Fruit fly (Drosophila melanogaster) whole organism, prepupa: ENCODE results near the gene Mp.

ENCODE experiments used
- Blimp-1 ChIP-seq: fragments of 200-800 bp; sonication (Bioruptor generic); optimal IDR thresholded peaks from 3 replicates; lab custom pipeline; 2017; ENCODE audit warnings: missing biosample characterization, missing genetic modification characterization, mild to moderate bottlenecking, moderate library complexity, missing genetic modification reagents
- CG10631 ChIP-seq: fragments of 200-800 bp; sonication (Bioruptor generic); optimal IDR thresholded peaks from 2 replicates; lab custom pipeline; 2016; ENCODE audit warnings: missing biosample characterization, missing genetic modification characterization
- CG11294 ChIP-seq: fragments of 200-800 bp; sonication (Bioruptor generic); IDR thresholded peaks from 2 replicates; pipeline ENCODE4 v1.3.6; 2022; ENCODE audit warnings: missing biosample characterization, missing genetic modification characterization
- CG11762 ChIP-seq: fragments of 200-800 bp; sonication (Bioruptor generic); optimal IDR thresholded peaks from 3 replicates; lab custom pipeline; 2016; ENCODE audit warnings: missing biosample characterization, missing genetic modification characterization; ENCODE audit not compliant: insufficient read depth
- CG11902 ChIP-seq: fragments of 200-800 bp; sonication (Bioruptor generic); optimal IDR thresholded peaks from 3 replicates; lab custom pipeline; 2016; ENCODE audit warnings: missing biosample characterization, missing genetic modification characterization
- CG15336 ChIP-seq: fragments of 200-800 bp; sonication (Bioruptor generic); IDR thresholded peaks from 2 replicates; pipeline ENCODE4 v1.3.6; 2022; ENCODE audit warnings: missing biosample characterization, missing genetic modification characterization
- CG16779 ChIP-seq: fragments of 200-800 bp; sonication (Bioruptor generic); optimal IDR thresholded peaks from 3 replicates; lab custom pipeline; 2017; ENCODE audit warnings: missing biosample characterization, mild to moderate bottlenecking, missing genetic modification characterization
- CG3032 ChIP-seq: fragments of 200-800 bp; optimal IDR thresholded peaks from 2 replicates; lab custom pipeline; 2019; ENCODE audit warnings: missing biosample characterization, mild to moderate bottlenecking, missing genetic modification characterization, moderate library complexity
- CG31627 ChIP-seq: fragments of 200-800 bp; sonication (Bioruptor generic); optimal IDR thresholded peaks from 3 replicates; lab custom pipeline; 2016; ENCODE audit warnings: missing biosample characterization, missing genetic modification characterization
- CG32006 ChIP-seq: fragments of 200-800 bp; sonication (Bioruptor generic); optimal IDR thresholded peaks from 3 replicates; lab custom pipeline; 2017; ENCODE audit warnings: missing biosample characterization, mild to moderate bottlenecking, missing genetic modification characterization
- CG34406 ChIP-seq: fragments of 200-800 bp; sonication (Bioruptor generic); optimal IDR thresholded peaks from 3 replicates; lab custom pipeline; 2016; ENCODE audit warnings: missing biosample characterization, missing genetic modification characterization
- CG3919 ChIP-seq: fragments of 200-800 bp; sonication (Bioruptor generic); optimal IDR thresholded peaks from 3 replicates; lab custom pipeline; 2016; ENCODE audit warnings: missing biosample characterization, missing genetic modification characterization
- CG4318 ChIP-seq: fragments of 200-800 bp; sonication (Bioruptor generic); optimal IDR thresholded peaks from 3 replicates; lab custom pipeline; 2017; ENCODE audit warnings: missing biosample characterization, mild to moderate bottlenecking, missing genetic modification characterization
- CG6163 ChIP-seq: fragments of 200-800 bp; sonication (Bioruptor generic); IDR thresholded peaks from 3 replicates; pipeline ENCODE4 v1.3.6; 2022; ENCODE audit warnings: missing biosample characterization, missing genetic modification characterization
- CG6276 ChIP-seq: fragments of 200-800 bp; sonication (Bioruptor generic); optimal IDR thresholded peaks from 2 replicates; lab custom pipeline; 2017; ENCODE audit warnings: missing biosample characterization, mild to moderate bottlenecking, missing genetic modification characterization
- CG6792 ChIP-seq: fragments of 200-800 bp; sonication (Bioruptor generic); optimal IDR thresholded peaks from 3 replicates; lab custom pipeline; 2016; ENCODE audit warnings: missing biosample characterization, missing genetic modification characterization
- CG6808 ChIP-seq: fragments of 200-800 bp; sonication (Bioruptor generic); optimal IDR thresholded peaks from 3 replicates; lab custom pipeline; 2017; ENCODE audit warnings: missing biosample characterization, missing genetic modification characterization, mild to moderate bottlenecking, moderate library complexity, missing genetic modification reagents
- CG6854 ChIP-seq: fragments of 200-800 bp; sonication (Bioruptor generic); optimal IDR thresholded peaks from 2 replicates; lab custom pipeline; 2017; ENCODE audit warnings: missing biosample characterization, mild to moderate bottlenecking, missing genetic modification characterization
- CG8119 ChIP-seq: fragments of 200-800 bp; sonication (Bioruptor generic); IDR thresholded peaks from 3 replicates; pipeline ENCODE4 v1.3.6; 2022; ENCODE audit warnings: missing biosample characterization, missing genetic modification characterization
- CG8319 ChIP-seq: fragments of 200-800 bp; sonication (Bioruptor generic); optimal IDR thresholded peaks from 3 replicates; lab custom pipeline; 2016; ENCODE audit warnings: missing biosample characterization, missing genetic modification characterization
- CG8632 ChIP-seq: fragments of 200-800 bp; sonication (Bioruptor generic); optimal IDR thresholded peaks from 3 replicates; lab custom pipeline; 2016; ENCODE audit warnings: missing biosample characterization, missing genetic modification characterization
- Eip75B ChIP-seq: fragments of 200-800 bp; sonication (Bioruptor generic); optimal IDR thresholded peaks from 3 replicates; lab custom pipeline; 2016; ENCODE audit warnings: missing biosample characterization, missing genetic modification characterization
- Eip78C ChIP-seq: fragments of 200-800 bp; sonication (Bioruptor generic); peaks from one replicate; lab custom pipeline; 2016; ENCODE audit warnings: missing biosample characterization, missing genetic modification characterization
- Ets21C ChIP-seq: fragments of 200-800 bp; sonication (Bioruptor generic); optimal IDR thresholded peaks from 3 replicates; lab custom pipeline; 2016; ENCODE audit warnings: missing biosample characterization, missing genetic modification characterization
- Gug ChIP-seq: fragments of 200-800 bp; sonication (Bioruptor generic); IDR thresholded peaks from 2 replicates; pipeline ENCODE4 v1.3.6; 2022; ENCODE audit warnings: missing biosample characterization, missing genetic modification characterization
- Hr39 ChIP-seq: fragments of 200-800 bp; sonication (Bioruptor generic); optimal IDR thresholded peaks from 2 replicates; lab custom pipeline; 2016; ENCODE audit warnings: missing biosample characterization, missing genetic modification characterization
- Hr4 ChIP-seq: fragments of 200-800 bp; sonication (Bioruptor generic); optimal IDR thresholded peaks from 3 replicates; lab custom pipeline; 2016; ENCODE audit warnings: missing biosample characterization, missing genetic modification characterization
- Lpt ChIP-seq: fragments of 200-800 bp; sonication (Bioruptor generic); optimal IDR thresholded peaks from 3 replicates; lab custom pipeline; 2016; ENCODE audit warnings: missing biosample characterization, missing genetic modification characterization
- Met ChIP-seq: fragments of 200-800 bp; sonication (Bioruptor generic); optimal IDR thresholded peaks from 3 replicates; lab custom pipeline; 2016; ENCODE audit warnings: missing biosample characterization, missing genetic modification characterization
- OdsH ChIP-seq: fragments of 200-800 bp; sonication (Bioruptor generic); optimal IDR thresholded peaks from 3 replicates; lab custom pipeline; 2016; ENCODE audit warnings: missing biosample characterization, missing genetic modification characterization
- Smox ChIP-seq: fragments of 200-800 bp; sonication (Bioruptor generic); optimal IDR thresholded peaks from 3 replicates; lab custom pipeline; 2016; ENCODE audit warnings: missing biosample characterization, missing genetic modification characterization
- Sox102F ChIP-seq: fragments of 200-800 bp; sonication (Bioruptor generic); optimal IDR thresholded peaks from 2 replicates; lab custom pipeline; 2016; ENCODE audit warnings: missing biosample characterization, mild to moderate bottlenecking, missing genetic modification characterization
- Sox14 ChIP-seq: fragments of 200-800 bp; sonication (Bioruptor generic); optimal IDR thresholded peaks from 3 replicates; lab custom pipeline; 2016; ENCODE audit warnings: missing biosample characterization, missing genetic modification characterization
- Sox15 ChIP-seq: fragments of 200-800 bp; sonication (Bioruptor generic); optimal IDR thresholded peaks from 3 replicates; lab custom pipeline; 2016; ENCODE audit warnings: missing biosample characterization, missing genetic modification characterization
- achi ChIP-seq: fragments of 200-800 bp; sonication (Bioruptor generic); optimal IDR thresholded peaks from 3 replicates; lab custom pipeline; 2016; ENCODE audit warnings: missing biosample characterization, missing genetic modification characterization
- acj6 ChIP-seq: fragments of 200-800 bp; sonication (Bioruptor generic); optimal IDR thresholded peaks from 3 replicates; lab custom pipeline; 2016; ENCODE audit warnings: missing biosample characterization, missing genetic modification characterization
- dac ChIP-seq: fragments of 200-800 bp; sonication (Bioruptor generic); optimal IDR thresholded peaks from 2 replicates; lab custom pipeline; 2017; ENCODE audit warnings: missing biosample characterization, mild to moderate bottlenecking, missing genetic modification characterization
- dsx ChIP-seq: fragments of 200-800 bp; optimal IDR thresholded peaks from 3 replicates; lab custom pipeline; 2019; ENCODE audit warnings: missing biosample characterization, mild to moderate bottlenecking, missing genetic modification characterization, moderate library complexity; ENCODE audit not compliant: poor library complexity, severe bottlenecking
- eg ChIP-seq: fragments of 200-800 bp; sonication (Bioruptor generic); IDR thresholded peaks from 3 replicates; pipeline ENCODE4 v1.3.6; 2022; ENCODE audit warnings: missing biosample characterization, missing genetic modification characterization
- esn ChIP-seq: fragments of 200-800 bp; sonication (Bioruptor generic); optimal IDR thresholded peaks from 2 replicates; lab custom pipeline; 2016; ENCODE audit warnings: missing biosample characterization, mild to moderate bottlenecking, missing genetic modification characterization, moderate library complexity
- fkh ChIP-seq: fragments of 200-800 bp; sonication (Bioruptor generic); optimal IDR thresholded peaks from 3 replicates; lab custom pipeline; 2017; ENCODE audit warnings: missing biosample characterization, mild to moderate bottlenecking, missing genetic modification characterization, moderate library complexity
- lz ChIP-seq: fragments of 200-800 bp; sonication (Bioruptor generic); optimal IDR thresholded peaks from 3 replicates; lab custom pipeline; 2016; ENCODE audit warnings: missing biosample characterization, missing genetic modification characterization
- net ChIP-seq: fragments of 200-800 bp; sonication (Bioruptor generic); optimal IDR thresholded peaks from 3 replicates; lab custom pipeline; 2016; ENCODE audit warnings: missing biosample characterization, missing genetic modification characterization
- pdm3 ChIP-seq: fragments of 200-800 bp; sonication (Bioruptor generic); optimal IDR thresholded peaks from 3 replicates; lab custom pipeline; 2016; ENCODE audit warnings: missing biosample characterization, missing genetic modification characterization
- salr ChIP-seq, 2 experiments: fragments of 200-800 bp; sonication (Bioruptor generic); optimal IDR thresholded peaks; 3 replicates each; lab custom pipeline; 2016 to 2018; ENCODE audit warnings: missing biosample characterization in 2 of 2, missing genetic modification characterization in 2 of 2, mild to moderate bottlenecking in 1 of 2
- spab ChIP-seq: fragments of 200-800 bp; sonication (Bioruptor generic); optimal IDR thresholded peaks from 2 replicates; lab custom pipeline; 2017; ENCODE audit warnings: missing biosample characterization, mild to moderate bottlenecking, missing genetic modification characterization, missing genetic modification reagents
- svp ChIP-seq: fragments of 200-800 bp; sonication (Bioruptor generic); peaks from one replicate; lab custom pipeline; 2016; ENCODE audit warnings: missing biosample characterization, missing genetic modification characterization

Mp gene

DNA sequence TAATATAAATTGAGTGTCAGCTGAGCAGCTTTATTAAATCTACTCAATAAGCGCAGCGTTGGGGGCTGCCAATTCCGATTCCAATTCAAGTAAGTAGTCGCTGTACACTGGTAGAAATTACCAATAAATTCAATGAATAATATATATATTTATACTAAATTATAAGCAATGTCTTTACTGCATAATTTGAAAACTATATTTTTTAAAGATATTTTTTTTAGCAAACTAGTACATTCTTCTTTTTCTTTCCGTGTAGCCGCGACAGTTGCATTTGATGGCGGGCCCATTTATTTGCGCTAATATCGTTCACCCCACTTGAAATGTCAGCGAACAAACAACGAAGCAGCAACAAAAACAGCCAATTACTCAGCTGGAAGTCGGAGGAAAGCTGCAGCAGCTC lies 21.3 kb upstream of the Mp start (continued):
- TF ChIP-seq CG8119 (GFP tag; lab: Robert Waterston, UW) (peak; percentile 87), CG4318 (GFP tag; lab: Kevin White, UChicago) (peak; percentile 66), Ets21C (GFP tag; lab: Kevin White, UChicago) (peak; percentile 28), CG32006 (peak; percentile 79), spab (peak; percentile 21), CG8632 (GFP tag; lab: Kevin White, UChicago) (peak; percentile 62), CG15336 (GFP tag; lab: Robert Waterston, UW) (peak; percentile 91), CG6808 (GFP tag; lab: Kevin White, UChicago) (peak; percentile 50), CG3032 (tag; lab: Kevin White, UChicago) (peak; percentile 62), CG10631 (peak; percentile 75), svp (GFP tag; lab: Kevin White, UChicago) (peak; percentile 89), Sox15 (GFP tag; lab: Kevin White, UChicago) (peak; percentile 13), CG8319 (GFP tag; lab: Kevin White, UChicago) (peak; percentile 29), achi (GFP tag; lab: Kevin White, UChicago) (peak; percentile 77), CG11902 (peak; percentile 29), CG16779 (tag; lab: Kevin White, UChicago) (peak; percentile 37), Eip78C (GFP tag; lab: Kevin White, UChicago) (peak; percentile 88)

DNA sequence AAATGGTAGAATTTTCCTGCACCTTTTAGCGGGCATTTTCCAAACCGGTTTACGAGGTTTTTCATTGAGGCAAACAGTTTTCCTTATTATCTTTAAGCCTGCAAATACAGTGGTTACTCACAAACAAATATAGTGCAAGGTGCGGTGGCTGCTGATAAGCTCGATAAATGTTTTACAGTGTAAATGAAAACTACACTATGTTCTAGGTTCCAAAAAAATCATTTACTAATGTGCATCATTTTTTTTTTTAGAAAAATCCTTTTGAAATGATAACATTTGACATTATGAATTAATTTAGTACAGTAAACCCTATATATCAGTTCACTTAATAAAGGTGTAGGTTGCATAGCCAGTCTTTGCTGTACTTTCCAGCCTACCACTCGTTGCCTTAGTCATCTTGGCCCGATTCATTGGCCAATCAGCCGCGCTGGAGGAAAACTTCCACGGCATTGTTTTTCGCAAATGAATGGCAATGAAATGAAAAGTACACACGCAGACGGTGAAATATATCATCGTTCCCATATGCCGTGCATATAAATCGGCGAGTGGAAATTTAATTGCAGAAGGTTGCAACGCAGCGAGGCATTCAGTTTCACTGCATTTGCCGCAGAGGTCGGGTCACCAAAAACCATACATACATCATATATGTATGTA lies 20.5 kb upstream of the Mp start:
- TF ChIP-seq dsx (GFP tag; lab: Kevin White, UChicago) = no peak
- peak; percentile 78 for TF ChIP-seq Eip78C (GFP tag; lab: Kevin White, UChicago)
- TF ChIP-seq CG31627 (GFP tag; lab: Kevin White, UChicago) = peak; percentile 37
- TF ChIP-seq OdsH (GFP tag; lab: Kevin White, UChicago) = peak; percentile 50
- no peak for TF ChIP-seq Lpt (GFP tag; lab: Kevin White, UChicago)
- peak; percentile 74 for TF ChIP-seq CG32006
- TF ChIP-seq CG3919 (GFP tag; lab: Kevin White, UChicago) = peak; percentile 52
- TF ChIP-seq CG34406 (GFP tag; lab: Kevin White, UChicago) = peak; percentile 7
- TF ChIP-seq net (GFP tag; lab: Kevin White, UChicago) = peak; percentile 17
- TF ChIP-seq CG16779 (tag; lab: Kevin White, UChicago) = no peak
- peak; percentile 42 for TF ChIP-seq CG8632 (GFP tag; lab: Kevin White, UChicago)
- no peak for TF ChIP-seq fkh (GFP tag; lab: Kevin White, UChicago)
- TF ChIP-seq CG11762 (GFP tag; lab: Kevin White, UChicago) = no peak
- TF ChIP-seq Gug (GFP tag; lab: Robert Waterston, UW) = no peak
- TF ChIP-seq eg = peak; percentile 73
- no peak for TF ChIP-seq CG6854
- TF ChIP-seq Ets21C (GFP tag; lab: Kevin White, UChicago) = no peak
- TF ChIP-seq dac (GFP tag; lab: Kevin White, UChicago) = no peak
- no peak for TF ChIP-seq Sox102F
- TF ChIP-seq CG6808 (GFP tag; lab: Kevin White, UChicago) = peak; percentile 2
- TF ChIP-seq Hr39 (GFP tag; lab: Kevin White, UChicago) = peak; percentile 36
- TF ChIP-seq Sox15 (GFP tag; lab: Kevin White, UChicago) = no peak
- TF ChIP-seq acj6 (GFP tag; lab: Kevin White, UChicago) = peak; percentile 36
- TF ChIP-seq CG15336 (GFP tag; lab: Robert Waterston, UW) = peak; percentile 76
- peak; percentile 68 for TF ChIP-seq CG8119 (GFP tag; lab: Robert Waterston, UW)
- TF ChIP-seq CG6276 = peak; percentile 48
- peak; percentile 24; the same call in 1 of the 2 replicates for TF ChIP-seq CG11294 (GFP tag; lab: Robert Waterston, UW)
- TF ChIP-seq CG6792 (GFP tag; lab: Kevin White, UChicago) = peak; percentile 7
- peak; percentile 43 for TF ChIP-seq svp (GFP tag; lab: Kevin White, UChicago)
- peak; percentile 8 for TF ChIP-seq CG10631
- TF ChIP-seq Eip75B (GFP tag; lab: Kevin White, UChicago) = no peak
- TF ChIP-seq esn (GFP tag; lab: Kevin White, UChicago) = no peak
- peak; percentile 37 for TF ChIP-seq Smox (GFP tag; lab: Kevin White, UChicago)
- TF ChIP-seq pdm3 (GFP tag; lab: Kevin White, UChicago) = peak; percentile 28
- peak in 1 of 2 experiments; percentile 22 for TF ChIP-seq salr (GFP tag; optimal IDR thresholded peaks at IDR 0.05; lab: Kevin White, UChicago)
- TF ChIP-seq Met (GFP tag; lab: Kevin White, UChicago) = peak; percentile 37
- 0 out of 3 replicates have a peak, but pooled peaks have one; percentile 37 for TF ChIP-seq CG6163
- TF ChIP-seq lz = peak; percentile 28
- TF ChIP-seq Sox14 (GFP tag; lab: Kevin White, UChicago) = peak; percentile 5
- peak; percentile 82 for TF ChIP-seq Hr4
- no peak for TF ChIP-seq Blimp-1 (GFP tag; lab: Kevin White, UChicago)
- TF ChIP-seq CG3032 (tag; lab: Kevin White, UChicago) = no peak
